Fruit fly (Drosophila melanogaster) whole organism, prepupa: ENCODE results near the gene CG10559.
"Not testable (repeated sequence)": the region's sequence is repeated elsewhere in the genome, so short reads cannot be mapped to it uniquely, and the experiment has no call there.

Source experiments
- CG3919 ChIP-seq: fragments of 200-800 bp; sonication (Bioruptor generic); optimal IDR thresholded peaks from 3 replicates; lab custom pipeline; 2016; ENCODE audit warnings: missing biosample characterization, missing genetic modification characterization
- Lpt ChIP-seq: fragments of 200-800 bp; sonication (Bioruptor generic); optimal IDR thresholded peaks from 3 replicates; lab custom pipeline; 2016; ENCODE audit warnings: missing biosample characterization, missing genetic modification characterization
- esn ChIP-seq: fragments of 200-800 bp; sonication (Bioruptor generic); optimal IDR thresholded peaks from 2 replicates; lab custom pipeline; 2016; ENCODE audit warnings: missing biosample characterization, mild to moderate bottlenecking, missing genetic modification characterization, moderate library complexity

DNA sequence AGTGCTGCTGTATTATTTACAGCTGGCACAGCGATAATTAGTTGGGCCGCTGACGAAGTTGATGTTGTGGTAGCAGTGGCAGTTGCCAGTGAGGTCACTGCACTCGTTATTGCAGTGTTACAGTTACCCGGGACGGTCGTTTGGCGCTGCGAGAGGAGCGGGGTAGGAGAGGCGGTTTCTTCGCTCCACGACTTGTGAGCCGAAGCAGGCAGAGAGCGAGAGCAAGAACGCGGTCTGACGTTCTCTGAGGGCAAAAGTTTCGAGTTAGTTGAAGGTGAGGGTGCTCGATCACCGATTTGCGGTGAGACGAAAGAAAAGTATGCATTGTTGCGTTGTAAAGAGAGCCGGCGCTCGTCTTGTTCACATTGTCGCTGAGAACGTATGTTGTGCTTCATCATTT is 12.6 kb upstream of the CG10559 start:
- not testable (repeated sequence) for TF ChIP-seq CG3919, Lpt, esn (GFP tag; lab: Kevin White, UChicago)
